Worm (Caenorhabditis elegans) whole organism, young adult: Measurements from ENCODE around the gene nprt-1.

Experiments used
- B0035.1 ChIP-seq: sonication (generic microtip); optimal IDR thresholded peaks from 2 replicates; lab custom pipeline; 2016; ENCODE audit warnings: missing genetic modification characterization, mild to moderate bottlenecking, missing compliant biosample characterization, missing genotype, missing genetic modification reagents
- F10E7.11 ChIP-seq: sonication (generic microtip); optimal IDR thresholded peaks from 2 replicates; lab custom pipeline; 2017; ENCODE audit warnings: mild to moderate bottlenecking, missing genetic modification characterization, moderate library complexity, missing compliant biosample characterization
- F23B12.7 ChIP-seq: sonication (generic microtip); optimal IDR thresholded peaks from 2 replicates; lab custom pipeline; 2017; ENCODE audit warnings: missing genetic modification characterization, mild to moderate bottlenecking, missing compliant biosample characterization, antibody characterized with exemption, moderate library complexity; ENCODE audit not compliant: insufficient read depth
- F52B5.7 ChIP-seq: sonication (generic microtip); optimal IDR thresholded peaks from 2 replicates; lab custom pipeline; 2016; ENCODE audit warnings: mild to moderate bottlenecking, missing genetic modification characterization, missing compliant biosample characterization
- F57A8.1 ChIP-seq: fragments of 200-800 bp; sonication (Bioruptor generic); optimal IDR thresholded peaks from 2 replicates; lab custom pipeline; 2018; ENCODE audit warnings: mild to moderate bottlenecking, missing genetic modification characterization, moderate library complexity, missing compliant biosample characterization
- F57C9.4 ChIP-seq: sonication (generic microtip); optimal IDR thresholded peaks from 2 replicates; lab custom pipeline; 2017; ENCODE audit warnings: mild to moderate bottlenecking, missing genetic modification characterization, missing compliant biosample characterization
- Y53G8AR.9 ChIP-seq: fragments of 200-800 bp; sonication (Bioruptor generic); conservative IDR thresholded peaks from 2 replicates; pipeline ENCODE4 v1.3.6; 2022; ENCODE audit warnings: missing genetic modification reagents, missing genetic modification characterization, missing compliant biosample characterization
- Y67H2A.10 ChIP-seq: fragments of 200-800 bp; sonication (Bioruptor generic); conservative IDR thresholded peaks from 2 replicates; pipeline ENCODE4 v1.3.6; 2022; ENCODE audit warnings: missing genetic modification reagents, missing genetic modification characterization, missing compliant biosample characterization
- Y95B8A.8 ChIP-seq: fragments of 200-800 bp; sonication (Bioruptor generic); IDR thresholded peaks from 2 replicates; pipeline ENCODE4 v1.3.6; 2022; ENCODE audit warnings: missing genetic modification reagents, missing genetic modification characterization, missing compliant biosample characterization
- attf-6 ChIP-seq: fragments of 200-800 bp; sonication (Bioruptor generic); IDR thresholded peaks from 2 replicates; pipeline ENCODE4 v1.3.6; 2022; ENCODE audit warnings: missing genetic modification reagents, missing genetic modification characterization, missing compliant biosample characterization
- bed-1 ChIP-seq: fragments of 200-800 bp; sonication (Bioruptor generic); IDR thresholded peaks from 2 replicates; pipeline ENCODE4 v1.3.6; 2022; ENCODE audit warnings: missing genetic modification reagents, missing genetic modification characterization, missing compliant biosample characterization
- bed-2 ChIP-seq: fragments of 200-800 bp; sonication (Bioruptor generic); IDR thresholded peaks from 2 replicates; pipeline ENCODE4 v1.3.6; 2022; ENCODE audit warnings: missing genetic modification reagents, missing genetic modification characterization, missing compliant biosample characterization
- cebp-2 ChIP-seq: fragments of 200-800 bp; sonication (Bioruptor generic); IDR thresholded peaks from 2 replicates; pipeline ENCODE4 v1.3.6; 2022; ENCODE audit warnings: missing genetic modification characterization, missing compliant biosample characterization
- ceh-100 ChIP-seq: fragments of 200-800 bp; sonication (Bioruptor generic); IDR thresholded peaks from 2 replicates; pipeline ENCODE4 v1.3.6; 2022; ENCODE audit warnings: missing genetic modification reagents, missing genetic modification characterization, missing compliant biosample characterization
- chd-7 ChIP-seq: sonication (generic microtip); optimal IDR thresholded peaks from 2 replicates; lab custom pipeline; 2016; ENCODE audit warnings: mild to moderate bottlenecking, missing genetic modification characterization, moderate library complexity, missing compliant biosample characterization
- dox-1 ChIP-seq: fragments of 200-800 bp; sonication (Bioruptor generic); IDR thresholded peaks from 2 replicates; pipeline ENCODE4 v1.3.6; 2022; ENCODE audit warnings: missing genetic modification reagents, missing genetic modification characterization, missing compliant biosample characterization
- hmg-1.2 ChIP-seq: fragments of 200-800 bp; sonication (Bioruptor generic); IDR thresholded peaks from 2 replicates; pipeline ENCODE4 v1.3.6; 2022; ENCODE audit warnings: missing genetic modification reagents, missing genetic modification characterization, missing compliant biosample characterization
- hmg-20 ChIP-seq: fragments of 200-800 bp; sonication (Bioruptor generic); IDR thresholded peaks from 2 replicates; pipeline ENCODE4 v1.3.6; 2022; ENCODE audit warnings: missing genetic modification reagents, missing genetic modification characterization, missing compliant biosample characterization
- hsf-1 ChIP-seq: fragments of 200-800 bp; sonication (Bioruptor generic); IDR thresholded peaks from 2 replicates; pipeline ENCODE4 v1.3.6; 2022; ENCODE audit warnings: missing genetic modification reagents, missing genetic modification characterization, missing compliant biosample characterization
- lag-1 ChIP-seq: fragments of 200-800 bp; sonication (Bioruptor generic); IDR thresholded peaks from 2 replicates; pipeline ENCODE4 v1.3.6; 2022; ENCODE audit warnings: missing genetic modification reagents, missing genetic modification characterization, missing compliant biosample characterization
- let-607 ChIP-seq, 2 experiments: fragments of 200-800 bp in 1 of 2; sonication (Bioruptor generic) in 1 of 2; sonication (generic microtip) in 1 of 2; optimal IDR thresholded peaks; 2 replicates each; lab custom pipeline; 2016 to 2018; ENCODE audit warnings: mild to moderate bottlenecking in 2 of 2, missing compliant biosample characterization in 2 of 2, missing genetic modification characterization in 2 of 2, moderate library complexity in 2 of 2, missing genotype in 1 of 2
- lin-40 ChIP-seq: sonication (generic microtip); optimal IDR thresholded peaks from 2 replicates; lab custom pipeline; 2016; ENCODE audit warnings: missing genetic modification characterization, mild to moderate bottlenecking, missing compliant biosample characterization, missing genotype, missing genetic modification reagents
- lin-54 ChIP-seq: fragments of 200-800 bp; sonication (Bioruptor generic); optimal IDR thresholded peaks from 2 replicates; lab custom pipeline; 2018; ENCODE audit warnings: mild to moderate bottlenecking, missing genetic modification characterization, missing compliant biosample characterization
- lsy-27 ChIP-seq: sonication (generic microtip); optimal IDR thresholded peaks from 2 replicates; lab custom pipeline; 2017; ENCODE audit warnings: missing genetic modification characterization, mild to moderate bottlenecking, missing compliant biosample characterization, antibody characterized with exemption, missing genotype, borderline replicate concordance; ENCODE audit not compliant: insufficient read depth
- madf-8 ChIP-seq: fragments of 200-800 bp; sonication (Bioruptor generic); conservative IDR thresholded peaks from 2 replicates; pipeline ENCODE4 v1.3.6; 2022; ENCODE audit warnings: missing genetic modification reagents, missing genetic modification characterization, missing compliant biosample characterization
- mxl-1 ChIP-seq: sonication (generic microtip); optimal IDR thresholded peaks from 2 replicates; lab custom pipeline; 2016; ENCODE audit warnings: missing genetic modification characterization, missing compliant biosample characterization
- nhr-179 ChIP-seq: sonication (generic microtip); optimal IDR thresholded peaks from 2 replicates; lab custom pipeline; 2016; ENCODE audit warnings: mild to moderate bottlenecking, missing genetic modification characterization, missing compliant biosample characterization
- rcor-1 ChIP-seq: fragments of 200-800 bp; sonication (Bioruptor generic); IDR thresholded peaks from 2 replicates; pipeline ENCODE4 v1.3.6; 2022; ENCODE audit warnings: missing genetic modification reagents, missing genetic modification characterization, missing compliant biosample characterization
- rec-8 ChIP-seq, 2 experiments: sonication (generic microtip); optimal IDR thresholded peaks; 2 replicates each; lab custom pipeline; 2016; ENCODE audit warnings: mild to moderate bottlenecking in 2 of 2, missing genetic modification characterization in 2 of 2, missing genetic modification reagents in 2 of 2, missing genotype in 2 of 2, missing biosample characterization in 1 of 2, missing compliant biosample characterization in 1 of 2, moderate library complexity in 1 of 2
- rpc-1 ChIP-seq, 2 experiments: fragments of 150-350 bp in 1 of 2; sonication (generic microtip) in 1 of 2; optimal IDR thresholded peaks; 2 replicates each; lab custom pipeline; 2014 to 2018; ENCODE audit warnings: missing biosample characterization in 1 of 2, missing genetic modification characterization in 1 of 2, missing genetic modification reagents in 1 of 2, missing genotype in 1 of 2
- sea-2 ChIP-seq: fragments of 200-800 bp; sonication (Bioruptor generic); IDR thresholded peaks from 2 replicates; pipeline ENCODE4 v1.3.6; 2022; ENCODE audit warnings: missing genetic modification characterization, missing compliant biosample characterization
- snpc-4 ChIP-seq, 5 experiments: fragments of 150-350 bp in 1 of 5; sonication (generic microtip) in 4 of 5; optimal IDR thresholded peaks; 2 replicates each; lab custom pipeline; 2014 to 2018; ENCODE audit warnings: missing genetic modification characterization in 5 of 5, missing biosample characterization in 3 of 5, antibody characterized with exemption in 2 of 5, mild to moderate bottlenecking in 2 of 5, missing compliant biosample characterization in 2 of 5, missing genotype in 2 of 5, moderate library complexity in 2 of 5, missing genetic modification reagents in 1 of 5
- tbp1 ChIP-seq: fragments of 200-800 bp; sonication (Bioruptor generic); optimal IDR thresholded peaks from 2 replicates; lab custom pipeline; 2018; ENCODE audit warnings: mild to moderate bottlenecking, missing genetic modification characterization, missing compliant biosample characterization
- zfh-2 ChIP-seq: fragments of 200-800 bp; sonication (Bioruptor generic); conservative IDR thresholded peaks from 2 replicates; pipeline ENCODE4 v1.3.6; 2022; ENCODE audit warnings: missing genetic modification reagents, missing genetic modification characterization, missing compliant biosample characterization
- zim-3 ChIP-seq: sonication (generic microtip); optimal IDR thresholded peaks from 2 replicates; lab custom pipeline; 2017; ENCODE audit warnings: mild to moderate bottlenecking, missing genetic modification characterization, moderate library complexity, missing compliant biosample characterization
- ztf-22 ChIP-seq: fragments of 200-800 bp; sonication (Bioruptor generic); optimal IDR thresholded peaks from 2 replicates; lab custom pipeline; 2018; ENCODE audit warnings: mild to moderate bottlenecking, missing genetic modification characterization, moderate library complexity, missing compliant biosample characterization

The nprt-1 gene

DNA sequence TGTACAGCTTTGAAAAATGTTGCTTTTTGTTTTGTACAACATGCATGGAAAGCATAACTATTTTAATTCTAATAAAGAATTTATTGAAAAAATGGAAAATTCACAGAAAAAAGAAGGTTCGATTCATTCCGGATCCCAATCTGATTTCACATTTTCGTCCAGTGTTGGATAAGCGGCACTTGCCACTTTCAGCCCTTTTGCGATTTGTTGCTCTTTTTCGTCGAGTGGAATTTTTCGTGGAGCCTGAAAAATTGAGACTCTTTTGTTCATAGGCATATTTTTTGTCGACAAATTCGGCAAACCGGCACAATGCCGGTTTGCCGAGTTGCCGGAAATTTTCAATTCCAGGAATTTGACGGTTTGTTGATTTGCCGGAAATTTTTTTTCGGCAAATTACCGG lies 38.6 kb downstream of the nprt-1 start:
- no peak for TF ChIP-seq lag-1
- no peak for TF ChIP-seq B0035.1 (tag; lab: Kevin White, UChicago)
- TF ChIP-seq attf-6 (GFP tag; lab: Robert Waterston, UW): no peak
- no peak for TF ChIP-seq lin-40
- no peak for TF ChIP-seq lin-54 (GFP tag; lab: Kevin White, UChicago)
- no peak for TF ChIP-seq dox-1
- TF ChIP-seq rpc-1 (optimal IDR thresholded peaks at IDR 0.05; lab: Kevin White, UChicago): no peak
- TF ChIP-seq rpc-1 (tag; optimal IDR thresholded peaks at IDR 0.05; lab: Kevin White, UChicago): no peak
- TF ChIP-seq F57C9.4: no peak
- TF ChIP-seq lsy-27 (tag; lab: Kevin White, UChicago): no peak
- TF ChIP-seq F57A8.1: no peak
- no peak for TF ChIP-seq ztf-22 (GFP tag; lab: Kevin White, UChicago)
- TF ChIP-seq nhr-179: no peak
- no peak for TF ChIP-seq hsf-1 (GFP tag; lab: Robert Waterston, UW)
- TF ChIP-seq F10E7.11 (tag; lab: Kevin White, UChicago): no peak
- no peak for TF ChIP-seq Y67H2A.10 (GFP tag; lab: Robert Waterston, UW)
- no peak for TF ChIP-seq zim-3 (tag; lab: Kevin White, UChicago)
- no peak for TF ChIP-seq tbp1
- TF ChIP-seq mxl-1 (tag; lab: Kevin White, UChicago): no peak
- no peak for TF ChIP-seq ceh-100 (GFP tag; lab: Robert Waterston, UW)
- TF ChIP-seq hmg-1.2 (GFP tag; lab: Robert Waterston, UW): no peak

DNA sequence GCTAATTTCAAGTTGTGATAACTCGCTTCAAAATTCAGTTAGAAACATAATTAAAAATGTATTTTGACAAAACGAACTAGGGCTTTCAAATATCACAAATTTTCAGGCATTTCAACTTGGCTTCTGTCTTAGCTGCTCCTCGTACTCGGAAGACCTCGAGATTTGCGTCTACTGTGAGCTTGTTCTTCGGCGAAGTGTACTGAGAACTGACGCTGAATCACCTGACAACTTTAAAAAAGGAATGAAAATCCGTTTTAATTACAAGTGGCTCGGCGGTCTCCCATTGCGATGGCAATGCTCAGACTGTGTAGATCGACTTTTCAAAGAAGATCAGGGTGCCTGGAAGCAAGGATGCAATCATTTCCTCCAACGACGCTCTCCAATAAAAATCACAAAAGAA lies 39.7 kb downstream of the nprt-1 start, which contains the start of gene clec-85:
Gene clec-85, plus strand, starts transcription at position 301 of the 400 bp plus-strand sequence.
- TF ChIP-seq Y67H2A.10 (GFP tag; lab: Robert Waterston, UW) (no peak), F52B5.7 (no peak), F10E7.11 (tag; lab: Kevin White, UChicago) (no peak), hmg-20 (no peak), rec-8 (tag; optimal IDR thresholded peaks at IDR 0.05; lab: Kevin White, UChicago) (no peak), bed-1 (no peak), F23B12.7 (tag; lab: Kevin White, UChicago) (no peak), let-607 (tag; optimal IDR thresholded peaks at IDR 0.05; lab: Kevin White, UChicago) (no peak), F57A8.1 (no peak), chd-7 (tag; lab: Kevin White, UChicago) (no peak), Y53G8AR.9 (GFP tag; lab: Robert Waterston, UW) (no peak), bed-2 (GFP tag; lab: Robert Waterston, UW) (no peak), Y95B8A.8 (no peak)

DNA sequence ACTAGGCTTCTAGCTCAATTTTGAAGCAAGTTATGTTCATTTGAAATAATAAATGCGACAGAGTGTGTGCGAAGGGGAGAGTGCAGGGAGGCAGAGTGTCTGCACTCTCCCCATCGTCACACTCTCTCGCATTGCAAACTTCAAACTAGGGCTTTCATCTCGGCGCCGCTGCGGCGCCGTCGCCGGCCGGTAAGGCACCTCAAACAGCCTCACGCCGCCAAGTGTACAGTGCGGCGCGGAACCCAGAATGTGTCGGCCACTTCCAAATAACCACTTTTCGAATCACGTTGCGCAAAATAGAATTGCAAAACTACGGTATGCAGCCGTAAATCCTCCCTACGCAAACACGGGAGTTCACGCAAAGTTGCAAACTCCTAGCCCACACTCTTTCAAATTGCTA lies 41.0 kb downstream of the nprt-1 start:
- TF ChIP-seq cebp-2 (GFP tag; lab: Robert Waterston, UW) (0 out of 2 replicates have a peak, but pooled peaks have one; percentile 26), zfh-2 (GFP tag; lab: Robert Waterston, UW) (peak; percentile 64), madf-8 (GFP tag; lab: Robert Waterston, UW) (no peak), snpc-4 (GFP tag; optimal IDR thresholded peaks at IDR 0.05; lab: Kevin White, UChicago) (no peak), snpc-4 (tag; optimal IDR thresholded peaks at IDR 0.05; lab: Kevin White, UChicago) (peak in 1 of 4 experiments; percentile 78), sea-2 (GFP tag; lab: Robert Waterston, UW) (no peak), rcor-1 (GFP tag; lab: Robert Waterston, UW) (no peak)
